Worm (Caenorhabditis elegans): ENCODE measurements around the gene col-155.

col-155 gene

ce11 chrV:11430823-11431222 is 41.1 kb upstream of the col-155 start:
- TF ChIP-seq pha-4 (tag; optimal IDR thresholded peaks at IDR 0.05), result no peak
- TF ChIP-seq zip-8 (tag; optimal IDR thresholded peaks at IDR 0.05), result no peak
- TF ChIP-seq lin-32 (GFP tag; optimal IDR thresholded peaks at IDR 0.05), result no peak
- no peak for TF ChIP-seq M03D4.4 (tag; optimal IDR thresholded peaks at IDR 0.05)
- TF ChIP-seq nhr-12 (tag; optimal IDR thresholded peaks at IDR 0.05), result no peak
- TF ChIP-seq drap-1 (GFP tag; optimal IDR thresholded peaks at IDR 0.05), result no peak
- no peak for TF ChIP-seq sptf-1 (tag; optimal IDR thresholded peaks at IDR 0.05)
- TF ChIP-seq mab-5 (tag; optimal IDR thresholded peaks at IDR 0.05), result no peak
- no peak for TF ChIP-seq hlh-1 (tag; optimal IDR thresholded peaks at IDR 0.05)
- TF ChIP-seq unc-62 (GFP tag; optimal IDR thresholded peaks at IDR 0.05), result no peak
- TF ChIP-seq lin-13 (tag; optimal IDR thresholded peaks at IDR 0.05), result no peak
- TF ChIP-seq mep-1 (tag; optimal IDR thresholded peaks at IDR 0.05), result no peak

- TF ChIP-seq mab-5 (tag; optimal IDR thresholded peaks at IDR 0.05) (no peak), ces-1 (GFP tag; optimal IDR thresholded peaks at IDR 0.05) (peak; percentile 87), ceh-43 (GFP tag; optimal IDR thresholded peaks at IDR 0.05) (no peak)
Observed at ce11 chrV:11428728-11429127, 39.1 kb upstream of the col-155 start.

ce11 chrV:11424565-11424964 is 34.9 kb upstream of the col-155 start, which contains the start of gene T26H10.2:
T26H10.2 (minus strand) TSS chrV:11424665.
- TF ChIP-seq elt-3 (tag; optimal IDR thresholded peaks at IDR 0.05), result no peak
- no peak for TF ChIP-seq blmp-1 (tag; optimal IDR thresholded peaks at IDR 0.05)
- TF ChIP-seq tbx-8 (GFP tag; optimal IDR thresholded peaks at IDR 0.05), result no peak
- no peak for TF ChIP-seq cnd-1 (tag; optimal IDR thresholded peaks at IDR 0.05)
- no peak for TF ChIP-seq pha-4 (tag; optimal IDR thresholded peaks at IDR 0.05)
- TF ChIP-seq bed-3 (GFP tag; optimal IDR thresholded peaks at IDR 0.05), result no peak
- no peak for TF ChIP-seq nhr-28 (tag; optimal IDR thresholded peaks at IDR 0.05)
- TF ChIP-seq nhr-76 (tag; optimal IDR thresholded peaks at IDR 0.05), result no peak
- TF ChIP-seq nhr-12 (tag; optimal IDR thresholded peaks at IDR 0.05), result no peak
- TF ChIP-seq lin-13 (tag; optimal IDR thresholded peaks at IDR 0.05), result no peak
- TF ChIP-seq sem-2 (GFP tag; optimal IDR thresholded peaks at IDR 0.05), result no peak

DNA sequence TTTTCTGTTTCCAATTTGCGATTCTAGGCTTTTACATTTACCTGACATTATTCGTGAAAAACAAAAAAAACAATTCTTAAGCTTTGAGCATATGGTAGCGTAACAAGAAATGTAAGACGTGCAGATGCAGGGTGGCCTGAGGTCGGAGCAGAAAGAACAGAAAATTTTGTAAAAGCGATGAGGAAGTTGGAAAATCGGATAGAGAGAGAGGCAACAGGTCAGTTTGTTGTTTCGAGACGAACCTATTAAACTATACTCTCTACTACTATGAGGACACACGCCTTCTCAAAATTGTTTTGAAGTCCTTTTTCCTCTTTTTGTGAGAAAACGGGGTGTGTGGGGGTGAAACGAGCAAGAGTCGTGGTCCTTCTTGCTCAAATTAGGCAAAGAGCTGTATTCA is 31.9 kb upstream of the col-155 start, which contains the start of gene des-2:
TSS of gene des-2 (minus strand) at position 101 of the 400 bp plus-strand sequence.
- TF ChIP-seq mls-2 (tag; optimal IDR thresholded peaks at IDR 0.05), result no peak
- no peak for TF ChIP-seq drap-1 (GFP tag; optimal IDR thresholded peaks at IDR 0.05)
- TF ChIP-seq pha-4 (tag; optimal IDR thresholded peaks at IDR 0.05), result no peak

ce11 chrV:11415059-11415458 is 25.4 kb upstream of the col-155 start, which contains the start of gene deg-3:
deg-3 (minus strand) TSS chrV:11415159.
- TF ChIP-seq lin-13 (tag; optimal IDR thresholded peaks at IDR 0.05) (no peak), flh-1 (GFP tag; optimal IDR thresholded peaks at IDR 0.05) (no peak), unc-62 (GFP tag; optimal IDR thresholded peaks at IDR 0.05) (no peak), hlh-1 (tag; optimal IDR thresholded peaks at IDR 0.05) (no peak), unc-39 (tag; optimal IDR thresholded peaks at IDR 0.05) (no peak), elt-3 (tag; optimal IDR thresholded peaks at IDR 0.05) (no peak), pha-4 (tag; optimal IDR thresholded peaks at IDR 0.05) (no peak), bed-3 (GFP tag; optimal IDR thresholded peaks at IDR 0.05) (no peak), mab-5 (tag; optimal IDR thresholded peaks at IDR 0.05) (no peak), elt-1 (tag; optimal IDR thresholded peaks at IDR 0.05; ENCODE audit: borderline replicate concordance, insufficient read depth) (no peak), nhr-237 (tag; optimal IDR thresholded peaks at IDR 0.05) (no peak), ceh-39 (tag; optimal IDR thresholded peaks at IDR 0.05) (no peak)

- TF ChIP-seq elt-1 (tag; optimal IDR thresholded peaks at IDR 0.05; ENCODE audit: borderline replicate concordance, insufficient read depth) (no peak), tbx-8 (GFP tag; optimal IDR thresholded peaks at IDR 0.05) (no peak), lin-32 (GFP tag; optimal IDR thresholded peaks at IDR 0.05) (no peak), blmp-1 (tag; optimal IDR thresholded peaks at IDR 0.05) (no peak), ztf-11 (tag; optimal IDR thresholded peaks at IDR 0.05) (no peak), lin-13 (tag; optimal IDR thresholded peaks at IDR 0.05) (no peak), ceh-43 (GFP tag; optimal IDR thresholded peaks at IDR 0.05) (no peak)
Observed at ce11 chrV:11412125-11412524, 22.4 kb upstream of the col-155 start.

Measured in whole organism, mixed stage, embryonic.